Worm (Caenorhabditis elegans) whole organism, late embryonic: ENCODE measurements around the gene Y38C1AA.6.

Experiments used
- ceh-6 ChIP-seq: fragments of 200-800 bp; sonication (Bioruptor generic); optimal IDR thresholded peaks from 2 replicates; lab custom pipeline; 2018; ENCODE audit warnings: mild to moderate bottlenecking, missing genetic modification characterization, missing compliant biosample characterization
- ceh-9 ChIP-seq: sonication (generic microtip); optimal IDR thresholded peaks from 2 replicates; lab custom pipeline; 2016; ENCODE audit warnings: mild to moderate bottlenecking, missing genetic modification characterization, inconsistent platforms, missing compliant biosample characterization
- dve-1 ChIP-seq: sonication (generic microtip); optimal IDR thresholded peaks from 2 replicates; lab custom pipeline; 2017; ENCODE audit warnings: antibody characterized with exemption, mild to moderate bottlenecking, missing genetic modification characterization, missing compliant biosample characterization
- elt-2 ChIP-seq: sonication (generic microtip); optimal IDR thresholded peaks from 2 replicates; lab custom pipeline; 2016; ENCODE audit warnings: missing genetic modification reagents, missing genetic modification characterization, missing compliant biosample characterization
- odd-2 ChIP-seq: sonication (generic microtip); optimal IDR thresholded peaks from 2 replicates; lab custom pipeline; 2017; ENCODE audit warnings: antibody characterized with exemption, mild to moderate bottlenecking, missing genetic modification characterization, missing compliant biosample characterization
- pha-4 ChIP-seq: fragments of 150-350 bp; optimal IDR thresholded peaks from 2 replicates; lab custom pipeline; 2018; ENCODE audit warnings: missing biosample characterization, missing genetic modification reagents, missing genetic modification characterization
- tbx-2 ChIP-seq: sonication (generic microtip); optimal IDR thresholded peaks from 2 replicates; lab custom pipeline; 2016; ENCODE audit warnings: missing genetic modification characterization, missing compliant biosample characterization

ce11 chrIV:139652-140051 lies 23.0 kb upstream of the Y38C1AA.6 start:
- TF ChIP-seq elt-2 (tag; lab: Kevin White, UChicago) (no peak), dve-1 (tag; lab: Kevin White, UChicago) (no peak), pha-4 (tag; lab: Kevin White, UChicago) (no peak), ceh-9 (tag; lab: Kevin White, UChicago) (no peak), odd-2 (tag; lab: Kevin White, UChicago) (no peak), tbx-2 (no peak), ceh-6 (GFP tag; lab: Kevin White, UChicago) (no peak)
